Fruit fly (Drosophila melanogaster): ENCODE data around the gene sl.

The sl gene

DNA sequence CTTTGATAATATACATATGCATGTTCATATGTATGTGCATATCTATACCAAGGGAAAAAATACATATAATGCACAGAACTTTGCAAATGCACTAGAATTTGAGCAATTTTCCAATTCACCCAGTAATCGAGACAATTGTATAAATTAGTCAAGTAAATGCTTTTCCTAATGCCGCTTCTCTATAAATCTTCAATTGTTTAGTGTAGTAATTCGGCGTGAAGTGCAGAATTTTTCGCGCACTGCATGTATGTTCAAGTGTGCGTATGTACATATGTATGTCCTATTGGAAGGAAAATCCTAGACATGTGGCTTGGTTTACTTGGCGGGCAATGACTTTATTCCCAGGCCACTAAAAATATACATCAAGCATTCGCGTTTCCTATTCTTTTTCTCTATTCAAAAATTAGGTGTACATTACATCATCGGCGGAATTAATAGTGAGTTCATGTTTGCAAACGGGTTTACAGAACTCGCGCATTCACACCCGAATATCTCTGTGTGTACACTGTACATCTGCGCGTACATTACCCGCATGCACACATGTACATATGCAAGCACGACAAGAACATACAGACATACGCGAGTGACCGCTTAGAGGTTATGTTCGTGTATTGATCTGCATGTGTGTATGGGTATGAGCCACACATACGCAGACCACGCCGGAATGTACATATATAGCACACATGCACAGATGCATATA lies 31.1 kb upstream of the sl start (continued):
- TF ChIP-seq Doc3 (GFP tag; IDR thresholded peaks at IDR 0.05; ENCODE audit: partially characterized antibody) (no peak), lbe (GFP tag; optimal IDR thresholded peaks at IDR 0.05) (peak; percentile 28), CG17361 (GFP tag; IDR thresholded peaks at IDR 0.05) (0 out of 3 replicates have a peak, but pooled peaks have one; percentile 7), az2 (GFP tag; optimal IDR thresholded peaks at IDR 0.05) (no peak), Med (GFP tag) (peak; percentile 51), CG11247 (GFP tag; IDR thresholded peaks at IDR 0.05) (no peak), insv (GFP tag; optimal IDR thresholded peaks at IDR 0.05) (peak in 1 of 2 experiments; percentile 83), ind (GFP tag; optimal IDR thresholded peaks at IDR 0.05) (no peak), CG1647 (GFP tag; optimal IDR thresholded peaks at IDR 0.05) (no peak), pan (optimal IDR thresholded peaks at IDR 0.05) (no peak), pan (GFP tag; optimal IDR thresholded peaks at IDR 0.05 in 1 of 2, IDR thresholded peaks at IDR 0.05 in 1 of 2) (no peak), Nf-YC (tag; optimal IDR thresholded peaks at IDR 0.05) (peak; percentile 45), prd (optimal IDR thresholded peaks at IDR 0.05) (no peak), prd (GFP tag; IDR thresholded peaks at IDR 0.05) (no peak), phol (tag; optimal IDR thresholded peaks at IDR 0.05) (no peak), CG3407 (GFP tag; optimal IDR thresholded peaks at IDR 0.05) (no peak), CG4820 (GFP tag; optimal IDR thresholded peaks at IDR 0.05) (no peak), aop (GFP tag; IDR thresholded peaks at IDR 0.05) (no peak), CG9817 (tag; optimal IDR thresholded peaks at IDR 0.05) (no peak), Bteb2 (GFP tag; optimal IDR thresholded peaks at IDR 0.05) (no peak), pita (GFP tag; optimal IDR thresholded peaks at IDR 0.05) (no peak), bigmax (GFP tag; optimal IDR thresholded peaks at IDR 0.05) (peak; percentile 99), Ada2b (GFP tag; IDR thresholded peaks at IDR 0.05) (no peak), MESR4 (GFP tag; optimal IDR thresholded peaks at IDR 0.05) (peak; percentile 50), CG11093 (GFP tag; IDR thresholded peaks at IDR 0.05) (no peak), CG7928 (GFP tag; optimal IDR thresholded peaks at IDR 0.05) (no peak), Blimp-1 (GFP tag; optimal IDR thresholded peaks at IDR 0.05) (no peak), CG18011 (GFP tag; optimal IDR thresholded peaks at IDR 0.05) (no peak), kni (GFP tag; optimal IDR thresholded peaks at IDR 0.05) (peak; percentile 79), ato (GFP tag; IDR thresholded peaks at IDR 0.05; ENCODE audit: partially characterized antibody) (no peak), bsh (GFP tag; optimal IDR thresholded peaks at IDR 0.05) (peak in 1 of 2 experiments; percentile 41), HLHmδ (GFP tag; optimal IDR thresholded peaks at IDR 0.05) (peak; percentile 69), gem (tag; optimal IDR thresholded peaks at IDR 0.05) (peak; percentile 15), nau (GFP tag; optimal IDR thresholded peaks at IDR 0.05) (no peak), vnd (GFP tag; IDR thresholded peaks at IDR 0.05; ENCODE audit: partially characterized antibody) (no peak), CG30431 (GFP tag; optimal IDR thresholded peaks at IDR 0.05) (no peak), CG9437 (GFP tag; optimal IDR thresholded peaks at IDR 0.05) (no peak), HmgD (GFP tag; optimal IDR thresholded peaks at IDR 0.05) (no peak), CG2116 (GFP tag; optimal IDR thresholded peaks at IDR 0.05) (no peak), Poxn (GFP tag; IDR thresholded peaks at IDR 0.05) (no peak), lmd (GFP tag; IDR thresholded peaks at IDR 0.05) (peak; percentile 28; the same call in 1 of the 2 replicates), CG10147 (GFP tag; optimal IDR thresholded peaks at IDR 0.05) (no peak), CG16779 (GFP tag; IDR thresholded peaks at IDR 0.05) (no peak), pum (GFP tag; optimal IDR thresholded peaks at IDR 0.05) (no peak), crc (GFP tag; optimal IDR thresholded peaks at IDR 0.05) (no peak), Myb (GFP tag; optimal IDR thresholded peaks at IDR 0.05) (no peak), CG13624 (GFP tag; optimal IDR thresholded peaks at IDR 0.05) (no peak), CG1603 (tag; optimal IDR thresholded peaks at IDR 0.05) (no peak), ttk (GFP tag; IDR thresholded peaks at IDR 0.05) (no peak), CG17612 (GFP tag; IDR thresholded peaks at IDR 0.05) (no peak)

All from whole organism, embryonic.